Worm (Caenorhabditis elegans): Measurements from ENCODE around the gene F40G12.7.

ce11 chrV:14296499-14296898, 22.1 kb downstream of the F40G12.7 start, which contains the start of gene F14D7.3:
- no peak for TF ChIP-seq ZK337.2 (GFP tag; IDR thresholded peaks at IDR 0.05)
- no peak for TF ChIP-seq madf-9 (GFP tag; conservative IDR thresholded peaks at IDR 0.05)
- TF ChIP-seq egl-27 (tag; optimal IDR thresholded peaks at IDR 0.05): no peak
- TF ChIP-seq pha-4 (GFP tag; IDR thresholded peaks at IDR 0.05): no peak
- no peak for TF ChIP-seq pha-4 (tag; optimal IDR thresholded peaks at IDR 0.05)
- TF ChIP-seq ceh-82 (tag; optimal IDR thresholded peaks at IDR 0.05): no peak
